Worm (Caenorhabditis elegans): ENCODE data around the gene cutl-17.

cutl-17 gene

ce11 chrIV:9477135-9477928 is 20.0 kb upstream of the cutl-17 start, which contains the start of gene wrt-3 (continued):
- TF ChIP-seq hlh-26 (GFP tag; conservative IDR thresholded peaks at IDR 0.05) (no peak), ztf-22 (GFP tag; optimal IDR thresholded peaks at IDR 0.05) (peak; percentile 69), nhr-80 (tag; optimal IDR thresholded peaks at IDR 0.05) (peak; percentile 50), D2030.7 (GFP tag; IDR thresholded peaks at IDR 0.05) (peak; percentile 73), T07F8.4 (tag; optimal IDR thresholded peaks at IDR 0.05) (peak; percentile 88), hsf-1 (GFP tag; IDR thresholded peaks at IDR 0.05) (peak; percentile 55; the same call in 1 of the 2 replicates), gei-17 (GFP tag; optimal IDR thresholded peaks at IDR 0.05) (no peak), unc-130 (GFP tag; optimal IDR thresholded peaks at IDR 0.05) (peak; percentile 62), snpc-4 (GFP tag; optimal IDR thresholded peaks at IDR 0.05) (peak; percentile 87), snpc-4 (tag; optimal IDR thresholded peaks at IDR 0.05) (peak; percentile 79 to 89 (median 86)), madf-8 (GFP tag; conservative IDR thresholded peaks at IDR 0.05) (0 out of 2 replicates have a peak, but pooled peaks have one; percentile 16), ceh-27 (GFP tag; optimal IDR thresholded peaks at IDR 0.05) (no peak), B0261.1 (tag; optimal IDR thresholded peaks at IDR 0.05) (peak; percentile 97), ceh-58 (GFP tag; IDR thresholded peaks at IDR 0.05) (0 out of 2 replicates have a peak, but pooled peaks have one; percentile 80), B0336.3 (GFP tag; IDR thresholded peaks at IDR 0.05) (no peak), K11D2.4 (GFP tag; IDR thresholded peaks at IDR 0.05) (no peak), nhr-120 (GFP tag; IDR thresholded peaks at IDR 0.05) (0 out of 2 replicates have a peak, but pooled peaks have one; percentile 82), lin-26 (GFP tag; IDR thresholded peaks at IDR 0.05) (peak; percentile 98), nfya-1 (tag; optimal IDR thresholded peaks at IDR 0.05; ENCODE audit: borderline replicate concordance, insufficient read depth) (no peak), sdz-38 (tag; optimal IDR thresholded peaks at IDR 0.05) (peak; percentile 13), ztf-18 (tag; optimal IDR thresholded peaks at IDR 0.05) (peak; percentile 81), rpc-1 (optimal IDR thresholded peaks at IDR 0.05) (peak; percentile 97), rpc-1 (tag; optimal IDR thresholded peaks at IDR 0.05) (peak; percentile 99), snpc-3.4 (tag; optimal IDR thresholded peaks at IDR 0.05) (peak; percentile 92), tbp1 (GFP tag; optimal IDR thresholded peaks at IDR 0.05) (peak; percentile 100), rcor-1 (GFP tag; IDR thresholded peaks at IDR 0.05) (peak; percentile 77), cebp-1 (GFP tag; IDR thresholded peaks at IDR 0.05) (no peak), cebp-1 (tag; optimal IDR thresholded peaks at IDR 0.05) (no peak), tlf-1 (GFP tag; optimal IDR thresholded peaks at IDR 0.05) (peak; percentile 59), tbx-9 (tag; optimal IDR thresholded peaks at IDR 0.05; ENCODE audit: borderline replicate concordance) (peak; percentile 62), chd-7 (tag; optimal IDR thresholded peaks at IDR 0.05) (no peak), madf-6 (GFP tag; IDR thresholded peaks at IDR 0.05) (no peak), hmg-20 (GFP tag; IDR thresholded peaks at IDR 0.05) (peak; percentile 78; the same call in 1 of the 2 replicates), madf-10 (tag; optimal IDR thresholded peaks at IDR 0.05) (peak; percentile 80), F37B4.10 (GFP tag; IDR thresholded peaks at IDR 0.05) (no peak), mel-28 (tag; optimal IDR thresholded peaks at IDR 0.05; ENCODE audit: borderline replicate concordance) (peak; percentile 33), F52B5.7 (tag; optimal IDR thresholded peaks at IDR 0.05) (peak; percentile 95), C17E4.6 (GFP tag; IDR thresholded peaks at IDR 0.05) (0 out of 2 replicates have a peak, but pooled peaks have one; percentile 14), nhr-179 (tag; optimal IDR thresholded peaks at IDR 0.05) (peak; percentile 85), hrde-1 (tag; optimal IDR thresholded peaks at IDR 0.05; ENCODE audit: borderline replicate concordance) (peak; percentile 88), snpc-1.1 (tag; optimal IDR thresholded peaks at IDR 0.05; ENCODE audit: insufficient read depth) (peak; percentile 79), Y56A3A.18 (GFP tag; IDR thresholded peaks at IDR 0.05) (no peak; the same call in 1 of the 2 replicates), lin-35 (GFP tag; optimal IDR thresholded peaks at IDR 0.05) (peak in 1 of 3 experiments; percentile 7), F39B2.1 (GFP tag; IDR thresholded peaks at IDR 0.05) (0 out of 2 replicates have a peak, but pooled peaks have one; percentile 63), rec-8 (tag; optimal IDR thresholded peaks at IDR 0.05) (peak; percentile 93 to 95), Y53G8AR.9 (GFP tag; conservative IDR thresholded peaks at IDR 0.05) (no peak; the same call in 1 of the 2 replicates)
